Worm (Caenorhabditis elegans): Measurements from ENCODE around the gene Y37E11AL.9.

Gene Y37E11AL.9

ce11 chrIV:3742426-3742839, 42.0 kb upstream of the Y37E11AL.9 start (continued):
- TF ChIP-seq ceh-34 (tag; optimal IDR thresholded peaks at IDR 0.05) = peak; percentile 48
- TF ChIP-seq ama-1 (optimal IDR thresholded peaks at IDR 0.05) = no peak
- TF ChIP-seq ceh-18 (tag; optimal IDR thresholded peaks at IDR 0.05) = peak; percentile 78
- no peak for TF ChIP-seq dmd-4 (tag; optimal IDR thresholded peaks at IDR 0.05; ENCODE audit: borderline replicate concordance)
- peak; percentile 42 for TF ChIP-seq ceh-2 (tag; optimal IDR thresholded peaks at IDR 0.05)
- no peak for TF ChIP-seq odd-2 (tag; optimal IDR thresholded peaks at IDR 0.05)
- TF ChIP-seq lim-6 (tag; optimal IDR thresholded peaks at IDR 0.05) = no peak
- peak; percentile 64 for TF ChIP-seq tbx-2 (tag; optimal IDR thresholded peaks at IDR 0.05)
- TF ChIP-seq ceh-45 (GFP tag; IDR thresholded peaks at IDR 0.05) = no peak
- peak; percentile 32 for TF ChIP-seq ceh-19 (GFP tag; optimal IDR thresholded peaks at IDR 0.05)
- no peak for TF ChIP-seq K02D7.2 (tag; optimal IDR thresholded peaks at IDR 0.05)
- no peak for TF ChIP-seq zip-5 (tag; optimal IDR thresholded peaks at IDR 0.05)
- no peak for TF ChIP-seq npax-4 (tag; optimal IDR thresholded peaks at IDR 0.05)
- no peak for TF ChIP-seq Y22D7AL.16 (tag; optimal IDR thresholded peaks at IDR 0.05)
- TF ChIP-seq ref-2 (tag; optimal IDR thresholded peaks at IDR 0.05) = peak; percentile 26
- no peak for TF ChIP-seq pha-2 (tag; optimal IDR thresholded peaks at IDR 0.05)
- no peak for TF ChIP-seq hlh-6 (tag; optimal IDR thresholded peaks at IDR 0.05)

DNA sequence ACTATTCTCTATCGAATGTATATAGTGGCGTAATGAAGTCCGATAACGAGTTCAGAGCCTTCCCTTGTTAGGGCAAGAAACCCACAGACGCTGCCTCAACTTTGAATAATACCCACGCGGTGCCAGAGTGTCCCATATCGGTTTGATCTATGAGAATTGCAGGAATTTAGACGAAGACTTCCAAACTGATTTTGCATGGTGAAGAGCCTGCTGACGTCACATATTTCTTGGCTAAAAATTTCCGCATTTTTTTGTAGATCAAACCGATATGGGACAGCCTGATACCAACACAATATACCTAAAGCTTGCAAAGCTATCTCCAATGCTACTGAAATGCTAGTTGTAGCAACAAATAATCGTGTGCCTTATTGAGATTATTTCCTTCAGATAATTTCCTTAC, 41.4 kb upstream of the Y37E11AL.9 start:
- TF ChIP-seq fax-1 (tag; optimal IDR thresholded peaks at IDR 0.05) = no peak
- no peak for TF ChIP-seq pha-2 (tag; optimal IDR thresholded peaks at IDR 0.05)
- TF ChIP-seq F13H6.1 (tag; optimal IDR thresholded peaks at IDR 0.05) = no peak
- no peak for TF ChIP-seq unc-55 (GFP tag; optimal IDR thresholded peaks at IDR 0.05)

ce11 chrIV:3740830-3741477, 40.5 kb upstream of the Y37E11AL.9 start, which contains the start of gene nape-1:
Gene nape-1 (minus strand): TSS chrIV:3740880.
- TF ChIP-seq ceh-18 (tag; optimal IDR thresholded peaks at IDR 0.05) = peak; percentile 40
- no peak for TF ChIP-seq tbx-2 (tag; optimal IDR thresholded peaks at IDR 0.05)

DNA sequence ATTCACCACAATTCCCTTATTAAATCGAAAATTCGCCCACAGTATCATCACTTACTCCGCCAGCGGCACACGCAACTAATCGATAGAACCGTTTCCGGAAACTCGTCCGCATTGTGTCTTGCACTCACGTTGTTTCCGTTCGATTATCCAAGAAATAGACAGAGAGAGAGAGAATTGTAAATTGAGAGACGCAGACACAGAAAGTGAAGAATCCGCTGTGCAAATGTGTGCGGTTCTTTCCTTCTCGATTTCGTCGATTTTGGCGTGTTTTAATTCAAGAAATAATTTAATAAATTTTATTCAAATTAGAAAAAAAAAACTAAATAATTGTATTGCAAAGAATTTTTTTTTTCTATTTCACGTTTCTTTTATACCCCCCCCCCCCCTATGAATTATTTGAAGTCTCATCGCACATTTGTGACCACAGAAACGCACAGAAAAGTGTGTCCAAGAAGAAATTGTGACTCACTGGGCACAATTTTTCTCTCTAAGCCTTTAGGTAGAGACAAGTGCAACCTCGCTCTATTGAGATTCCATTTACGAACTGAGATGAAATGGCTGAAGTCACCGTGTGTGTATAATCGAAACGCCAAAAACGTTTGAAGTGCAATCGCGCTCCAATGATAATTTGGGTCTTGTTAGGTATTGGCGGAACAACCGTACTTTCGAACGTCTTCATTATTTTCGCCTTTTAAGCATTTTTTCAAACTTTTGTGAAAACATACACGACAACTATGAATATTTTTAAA, 38.4 kb upstream of the Y37E11AL.9 start, which contains the start of gene nape-2:
Gene nape-2 (minus strand): TSS at position 271 of the 749 bp plus-strand sequence.
- no peak for TF ChIP-seq hlh-30 (tag; optimal IDR thresholded peaks at IDR 0.05; ENCODE audit: insufficient read depth)
- peak; percentile 34 for TF ChIP-seq ceh-48 (tag; optimal IDR thresholded peaks at IDR 0.05)
- TF ChIP-seq ceh-34 (tag; optimal IDR thresholded peaks at IDR 0.05) = no peak
- TF ChIP-seq ceh-31 (tag; optimal IDR thresholded peaks at IDR 0.05) = peak; percentile 3

- TF ChIP-seq odd-2 (tag; optimal IDR thresholded peaks at IDR 0.05) = no peak
- no peak for TF ChIP-seq hlh-6 (tag; optimal IDR thresholded peaks at IDR 0.05)
- TF ChIP-seq ceh-48 (tag; optimal IDR thresholded peaks at IDR 0.05) = no peak
- no peak for TF ChIP-seq ahr-1 (tag; optimal IDR thresholded peaks at IDR 0.05)
- TF ChIP-seq ceh-18 (tag; optimal IDR thresholded peaks at IDR 0.05) = no peak
- TF ChIP-seq elt-4 (tag; optimal IDR thresholded peaks at IDR 0.05) = no peak
- no peak for TF ChIP-seq hlh-30 (tag; optimal IDR thresholded peaks at IDR 0.05; ENCODE audit: insufficient read depth)
- TF ChIP-seq mec-3 (tag; optimal IDR thresholded peaks at IDR 0.05; ENCODE audit: borderline replicate concordance) = no peak
- TF ChIP-seq pax-1 (tag; optimal IDR thresholded peaks at IDR 0.05) = no peak
- TF ChIP-seq K02D7.2 (tag; optimal IDR thresholded peaks at IDR 0.05) = no peak
- TF ChIP-seq C38D4.7 (GFP tag; optimal IDR thresholded peaks at IDR 0.05) = no peak
- no peak for TF ChIP-seq ceh-9 (tag; optimal IDR thresholded peaks at IDR 0.05)
These were observed 35.8 kb upstream of the Y37E11AL.9 start for ce11 chrIV:3736244-3736643.

DNA sequence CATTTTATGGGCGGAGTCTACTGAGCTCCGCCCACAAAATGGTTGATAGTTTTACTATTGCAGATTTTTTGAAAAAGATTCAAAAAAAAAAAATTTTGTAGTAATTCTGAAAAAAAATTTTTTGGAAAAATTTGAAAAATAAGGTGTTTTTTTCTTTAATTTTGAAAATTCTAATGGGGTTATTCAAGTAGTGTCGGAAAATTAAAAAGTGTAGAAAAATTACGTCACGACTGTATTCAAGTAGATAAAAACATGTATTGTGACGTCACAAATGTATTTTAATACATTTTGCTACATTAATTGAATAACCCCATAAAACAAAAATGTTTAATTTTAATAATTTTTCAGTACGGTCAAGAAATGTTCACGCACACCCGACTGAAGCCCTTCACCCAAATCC, 32.8 kb upstream of the Y37E11AL.9 start:
- no peak for TF ChIP-seq ceh-22 (tag; optimal IDR thresholded peaks at IDR 0.05)
- TF ChIP-seq nhr-11 (tag; optimal IDR thresholded peaks at IDR 0.05) = no peak
- TF ChIP-seq ceh-45 (GFP tag; IDR thresholded peaks at IDR 0.05) = no peak
- no peak for TF ChIP-seq hlh-30 (tag; optimal IDR thresholded peaks at IDR 0.05; ENCODE audit: insufficient read depth)
- no peak for TF ChIP-seq pqm-1 (tag; optimal IDR thresholded peaks at IDR 0.05)
- no peak for TF ChIP-seq eyg-1 (tag; optimal IDR thresholded peaks at IDR 0.05)
- TF ChIP-seq pha-4 (tag; optimal IDR thresholded peaks at IDR 0.05) = no peak
- no peak for TF ChIP-seq ama-1 (optimal IDR thresholded peaks at IDR 0.05)
- TF ChIP-seq K09A11.1 (tag; optimal IDR thresholded peaks at IDR 0.05; ENCODE audit: insufficient read depth) = no peak
- TF ChIP-seq unc-42 (tag; optimal IDR thresholded peaks at IDR 0.05) = no peak
- TF ChIP-seq ceh-31 (tag; optimal IDR thresholded peaks at IDR 0.05) = no peak

Data from whole organism, late embryonic.